Fruit fly (Drosophila melanogaster): ENCODE results near the gene Iyd.
A peak's percentile ranks its signal among the peaks of the same experiment; 100 is the strongest.

The Iyd gene

dm6 chr3L:11091943-11092609 is 4.0 kb downstream of the Iyd start:
- TF ChIP-seq noc (tag; optimal IDR thresholded peaks at IDR 0.05) = peak; percentile 1

dm6 chr3L:11089805-11090440 is 6.1 kb downstream of the Iyd start:
- TF ChIP-seq noc (tag; optimal IDR thresholded peaks at IDR 0.05) = peak; percentile 81

dm6 chr3L:11085810-11086209 is 10.2 kb downstream of the Iyd start:
- TF ChIP-seq noc (tag; optimal IDR thresholded peaks at IDR 0.05) = no peak

dm6 chr3L:11084557-11085231 is 11.4 kb downstream of the Iyd start:
- peak; percentile 93 for TF ChIP-seq noc (tag; optimal IDR thresholded peaks at IDR 0.05)

dm6 chr3L:11083605-11084004 is 12.4 kb downstream of the Iyd start:
- no peak for TF ChIP-seq noc (tag; optimal IDR thresholded peaks at IDR 0.05)

dm6 chr3L:11074043-11074853 is 21.8 kb downstream of the Iyd start, which contains the start of the genes Pfdn2 and Noc1:
Pfdn2 (minus strand) TSS chr3L:11074388.
Noc1 (plus strand) TSS chr3L:11074769.
- TF ChIP-seq noc (tag; optimal IDR thresholded peaks at IDR 0.05) = no peak

dm6 chr3L:11071057-11071456 is 25.0 kb downstream of the Iyd start:
- no peak for TF ChIP-seq noc (tag; optimal IDR thresholded peaks at IDR 0.05)

dm6 chr3L:11070372-11070854 is 25.6 kb downstream of the Iyd start, which contains the start of gene Mocs1:
Mocs1 (plus strand) TSS chr3L:11070526.
- TF ChIP-seq noc (tag; optimal IDR thresholded peaks at IDR 0.05) = peak; percentile 67

dm6 chr3L:11069764-11070163 is 26.3 kb downstream of the Iyd start, which contains the start of gene CG6310:
CG6310 (minus strand) TSS chr3L:11069864.
- TF ChIP-seq noc (tag; optimal IDR thresholded peaks at IDR 0.05) = no peak

dm6 chr3L:11065850-11066249 is 30.2 kb downstream of the Iyd start:
- TF ChIP-seq noc (tag; optimal IDR thresholded peaks at IDR 0.05) = no peak

dm6 chr3L:11064689-11065088 is 31.4 kb downstream of the Iyd start, which contains the start of the genes CG32075, CG45101 and SuUR:
CG32075 (minus strand) TSS chr3L:11064941.
CG45101 (plus strand) TSS chr3L:11064991.
SuUR (plus strand) TSS chr3L:11064991.
- peak; percentile 79 for TF ChIP-seq noc (tag; optimal IDR thresholded peaks at IDR 0.05)

- no peak for TF ChIP-seq noc (tag; optimal IDR thresholded peaks at IDR 0.05)
These were observed 33.6 kb downstream of the Iyd start, which contains the start of gene CG32069 for dm6 chr3L:11062441-11062840. CG32069 (minus strand) TSS chr3L:11062614.

dm6 chr3L:11061200-11061599 is 34.8 kb downstream of the Iyd start, which contains the start of the genes CG6321 and Blos2:
CG6321 (minus strand) TSS chr3L:11061224.
Blos2 (plus strand) TSS chr3L:11061571.
- peak; percentile 83 for TF ChIP-seq noc (tag; optimal IDR thresholded peaks at IDR 0.05)

dm6 chr3L:11053843-11054242 is 42.2 kb downstream of the Iyd start, which contains the start of gene CG7888:
CG7888 (plus strand) TSS chr3L:11054035.
- TF ChIP-seq noc (tag; optimal IDR thresholded peaks at IDR 0.05) = no peak

- TF ChIP-seq noc (tag; optimal IDR thresholded peaks at IDR 0.05) = no peak
These were observed 43.2 kb downstream of the Iyd start for dm6 chr3L:11052760-11053259.

All from whole organism, larva.